Worm (Caenorhabditis elegans): Measurements from ENCODE around the gene let-23.

The let-23 gene

DNA sequence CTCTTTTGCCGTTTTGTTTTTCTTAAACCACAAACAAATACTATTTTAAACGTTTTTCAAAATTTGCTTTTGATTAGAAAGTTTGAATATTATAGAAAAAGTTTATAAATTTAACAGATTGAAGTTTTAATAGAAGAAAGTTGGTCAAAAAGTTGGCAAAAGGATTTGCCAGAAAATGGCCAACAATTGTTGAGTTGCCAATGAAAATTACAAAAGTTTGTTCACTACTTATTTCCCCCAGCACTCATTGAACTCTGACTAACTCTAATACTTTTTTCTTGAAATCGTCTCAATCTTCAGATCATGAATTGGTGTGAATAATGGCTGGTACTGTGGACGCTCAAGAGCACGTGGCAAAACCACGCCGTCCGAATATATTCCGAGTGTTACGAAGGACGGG, 12.8 kb downstream of the let-23 start, which contains the start of gene ZK1067.4:
ZK1067.4 (plus strand) TSS at position 301 of the 400 bp plus-strand sequence.
- TF ChIP-seq ceh-83 (GFP tag; optimal IDR thresholded peaks at IDR 0.05) (no peak), ceh-39 (tag; optimal IDR thresholded peaks at IDR 0.05) (no peak), unc-39 (tag; optimal IDR thresholded peaks at IDR 0.05) (no peak), mls-2 (tag; optimal IDR thresholded peaks at IDR 0.05) (no peak), lsy-2 (tag; optimal IDR thresholded peaks at IDR 0.05) (no peak), cnd-1 (tag; optimal IDR thresholded peaks at IDR 0.05) (no peak), elt-1 (tag; optimal IDR thresholded peaks at IDR 0.05; ENCODE audit: borderline replicate concordance, insufficient read depth) (no peak), hlh-1 (tag; optimal IDR thresholded peaks at IDR 0.05) (no peak), ham-2 (GFP tag; optimal IDR thresholded peaks at IDR 0.05) (no peak), ceh-43 (GFP tag; optimal IDR thresholded peaks at IDR 0.05) (no peak), ztf-11 (tag; optimal IDR thresholded peaks at IDR 0.05) (no peak), snpc-4 (tag; optimal IDR thresholded peaks at IDR 0.05) (no peak), mab-5 (tag; optimal IDR thresholded peaks at IDR 0.05) (no peak), drap-1 (GFP tag; optimal IDR thresholded peaks at IDR 0.05) (no peak), pha-4 (tag; optimal IDR thresholded peaks at IDR 0.05) (no peak), nhr-2 (tag; optimal IDR thresholded peaks at IDR 0.05) (no peak), ces-1 (GFP tag; optimal IDR thresholded peaks at IDR 0.05) (no peak), nhr-28 (tag; optimal IDR thresholded peaks at IDR 0.05) (no peak)

DNA sequence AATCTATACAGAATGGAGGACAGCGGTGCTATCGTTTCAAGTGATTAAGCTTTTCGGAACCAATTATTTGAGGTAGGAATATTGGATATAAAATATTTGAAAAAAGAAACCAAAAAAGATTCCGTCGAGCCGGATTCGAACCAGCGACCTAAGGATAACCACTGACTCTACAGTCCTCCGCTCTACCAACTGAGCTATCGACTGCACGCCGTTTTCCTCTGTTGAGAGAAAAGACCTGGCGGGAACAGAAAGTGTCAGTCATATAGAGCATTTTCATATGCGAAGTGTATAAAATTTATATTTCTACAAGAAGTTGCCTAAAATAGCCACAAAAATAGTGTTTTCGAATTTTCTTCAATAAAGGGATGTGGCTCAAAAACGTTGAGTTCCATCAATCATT, 14.4 kb downstream of the let-23 start:
- TF ChIP-seq ceh-39 (tag; optimal IDR thresholded peaks at IDR 0.05), result no peak
- no peak for TF ChIP-seq mep-1 (tag; optimal IDR thresholded peaks at IDR 0.05)
- no peak for TF ChIP-seq ham-2 (GFP tag; optimal IDR thresholded peaks at IDR 0.05)
- TF ChIP-seq zip-8 (tag; optimal IDR thresholded peaks at IDR 0.05), result no peak
- no peak for TF ChIP-seq elt-3 (tag; optimal IDR thresholded peaks at IDR 0.05)
- no peak for TF ChIP-seq ztf-11 (tag; optimal IDR thresholded peaks at IDR 0.05)
- no peak for TF ChIP-seq snpc-4 (tag; optimal IDR thresholded peaks at IDR 0.05)
- no peak for TF ChIP-seq lin-32 (GFP tag; optimal IDR thresholded peaks at IDR 0.05)
- TF ChIP-seq mab-5 (tag; optimal IDR thresholded peaks at IDR 0.05), result no peak
- no peak for TF ChIP-seq ceh-83 (GFP tag; optimal IDR thresholded peaks at IDR 0.05)
- no peak for TF ChIP-seq ces-1 (GFP tag; optimal IDR thresholded peaks at IDR 0.05)
- no peak for TF ChIP-seq hlh-1 (tag; optimal IDR thresholded peaks at IDR 0.05)
- no peak for TF ChIP-seq nhr-76 (tag; optimal IDR thresholded peaks at IDR 0.05)

DNA sequence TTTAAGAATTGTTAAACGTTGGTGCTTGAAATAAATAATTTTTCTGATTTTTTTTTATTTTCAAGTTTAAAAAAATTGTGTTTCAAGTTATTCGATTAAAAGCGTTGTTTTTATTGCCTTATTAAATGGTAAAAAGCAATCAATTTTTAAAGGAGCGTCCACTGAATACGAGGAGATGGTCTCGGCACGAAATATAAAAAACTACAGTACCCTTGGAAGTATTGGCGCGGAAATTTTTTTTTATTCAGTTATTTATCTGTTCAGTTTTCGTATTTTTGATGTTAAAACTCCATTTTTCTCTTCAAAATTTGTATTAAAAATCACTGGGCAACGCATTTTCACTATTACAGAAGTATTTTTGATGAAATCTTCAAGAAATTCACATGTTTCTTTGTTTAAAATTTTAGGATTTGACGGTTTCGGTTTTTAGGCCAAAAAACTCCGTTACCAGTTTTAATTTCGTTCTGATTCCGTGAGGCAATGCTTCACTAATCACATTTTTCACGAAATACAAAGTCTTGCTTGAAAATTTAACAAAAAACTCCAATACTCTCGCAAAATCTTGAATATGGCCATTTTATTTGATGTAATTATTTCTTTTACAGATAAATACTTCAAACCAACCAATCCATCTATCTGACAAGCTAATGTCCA, 15.9 kb downstream of the let-23 start, which contains the start of gene znfx-1:
znfx-1 (plus strand) TSS at position 604 of the 654 bp plus-strand sequence.
- no peak for TF ChIP-seq lsy-2 (tag; optimal IDR thresholded peaks at IDR 0.05)
- TF ChIP-seq pha-4 (tag; optimal IDR thresholded peaks at IDR 0.05), result no peak
- no peak for TF ChIP-seq bed-3 (GFP tag; optimal IDR thresholded peaks at IDR 0.05)
- TF ChIP-seq ceh-43 (GFP tag; optimal IDR thresholded peaks at IDR 0.05), result no peak
- no peak for TF ChIP-seq blmp-1 (tag; optimal IDR thresholded peaks at IDR 0.05)
- no peak for TF ChIP-seq drap-1 (GFP tag; optimal IDR thresholded peaks at IDR 0.05)

DNA sequence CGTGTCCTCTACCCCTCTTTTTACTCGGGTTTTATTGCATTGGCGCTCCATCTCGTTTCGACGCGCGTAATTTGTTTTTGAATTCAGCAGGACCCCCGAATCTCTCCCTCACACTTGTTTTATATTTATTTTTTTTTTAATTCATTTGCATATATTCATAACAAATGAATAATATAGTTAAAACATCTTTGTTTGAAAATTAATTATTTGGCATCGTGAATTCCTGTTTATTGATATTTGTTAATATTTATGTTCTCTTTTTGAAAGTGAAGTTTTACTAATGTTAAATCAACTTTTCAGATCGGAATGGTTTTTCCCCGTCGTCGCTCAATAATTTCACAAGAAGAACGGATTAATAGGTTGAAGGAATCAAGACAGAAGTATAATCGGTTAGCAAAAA, 25.7 kb downstream of the let-23 start, which contains the start of gene ZK1067.3:
ZK1067.3 (plus strand) TSS at position 301 of the 400 bp plus-strand sequence.
- TF ChIP-seq bed-3 (GFP tag; optimal IDR thresholded peaks at IDR 0.05) (no peak), mep-1 (tag; optimal IDR thresholded peaks at IDR 0.05) (no peak), ceh-43 (GFP tag; optimal IDR thresholded peaks at IDR 0.05) (no peak), snpc-4 (tag; optimal IDR thresholded peaks at IDR 0.05) (no peak), elt-3 (tag; optimal IDR thresholded peaks at IDR 0.05) (no peak), ceh-39 (tag; optimal IDR thresholded peaks at IDR 0.05) (no peak), lin-32 (GFP tag; optimal IDR thresholded peaks at IDR 0.05) (no peak)

DNA sequence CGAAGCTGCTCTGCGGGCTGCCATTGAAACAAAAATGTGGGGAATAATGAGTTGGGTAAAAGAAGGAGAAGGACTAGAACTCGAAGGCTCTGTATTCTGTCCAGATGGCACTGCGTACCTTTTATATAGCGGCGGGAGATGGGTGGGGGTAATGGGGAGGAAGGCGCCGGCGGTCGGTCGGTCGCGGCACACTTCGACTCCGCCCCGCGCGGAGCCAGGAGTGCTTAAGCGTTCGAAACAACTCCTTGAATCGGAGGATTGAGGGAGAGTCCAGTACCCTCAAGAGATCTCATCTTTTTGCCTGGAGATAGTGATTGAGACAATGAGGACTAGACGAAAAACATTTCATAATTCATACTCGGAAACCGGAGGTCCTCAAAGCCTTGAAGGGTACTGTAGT, 29.8 kb downstream of the let-23 start, which contains the start of gene abu-14:
abu-14 (minus strand) TSS at position 81 of the 400 bp plus-strand sequence.
- TF ChIP-seq nhr-28 (tag; optimal IDR thresholded peaks at IDR 0.05) (no peak), blmp-1 (tag; optimal IDR thresholded peaks at IDR 0.05) (no peak), flh-1 (GFP tag; optimal IDR thresholded peaks at IDR 0.05) (no peak), drap-1 (GFP tag; optimal IDR thresholded peaks at IDR 0.05) (no peak), ham-2 (GFP tag; optimal IDR thresholded peaks at IDR 0.05) (no peak), ceh-39 (tag; optimal IDR thresholded peaks at IDR 0.05) (no peak), cnd-1 (tag; optimal IDR thresholded peaks at IDR 0.05) (no peak), bed-3 (GFP tag; optimal IDR thresholded peaks at IDR 0.05) (no peak), elt-3 (tag; optimal IDR thresholded peaks at IDR 0.05) (no peak), unc-62 (GFP tag; optimal IDR thresholded peaks at IDR 0.05) (no peak), lin-13 (tag; optimal IDR thresholded peaks at IDR 0.05) (no peak), ces-1 (GFP tag; optimal IDR thresholded peaks at IDR 0.05) (no peak), zip-8 (tag; optimal IDR thresholded peaks at IDR 0.05) (no peak), unc-39 (tag; optimal IDR thresholded peaks at IDR 0.05) (no peak), mls-2 (tag; optimal IDR thresholded peaks at IDR 0.05) (no peak), nhr-12 (tag; optimal IDR thresholded peaks at IDR 0.05) (no peak), hlh-1 (tag; optimal IDR thresholded peaks at IDR 0.05) (no peak), sem-2 (GFP tag; optimal IDR thresholded peaks at IDR 0.05) (no peak)
